Fruit fly (Drosophila melanogaster): ENCODE data around the gene Fuca.
A peak's percentile ranks its signal among the peaks of the same experiment; 100 is the strongest.

Fuca gene

dm6 chr3L:11561946-11562760 lies 39.6 kb upstream of the Fuca start, which contains the start of the genes CG7394 and Mob2 (continued):
- TF ChIP-seq CG13123 (GFP tag; optimal IDR thresholded peaks at IDR 0.05): peak; percentile 88
- peak; percentile 87 for TF ChIP-seq CG10209 (GFP tag; optimal IDR thresholded peaks at IDR 0.05)
- no peak for TF ChIP-seq HLHmδ (GFP tag; optimal IDR thresholded peaks at IDR 0.05)
- no peak for TF ChIP-seq run (tag; optimal IDR thresholded peaks at IDR 0.05)
- TF ChIP-seq emc (GFP tag; optimal IDR thresholded peaks at IDR 0.05): peak; percentile 65
- peak; percentile 84 for TF ChIP-seq CG12744 (GFP tag; optimal IDR thresholded peaks at IDR 0.05)
- peak; percentile 81 for TF ChIP-seq CG18476 (GFP tag; optimal IDR thresholded peaks at IDR 0.05)
- TF ChIP-seq caup (GFP tag; optimal IDR thresholded peaks at IDR 0.05; ENCODE audit: severe bottlenecking): peak; percentile 83
- TF ChIP-seq Nf-YB (GFP tag; optimal IDR thresholded peaks at IDR 0.05): peak; percentile 73
- peak; percentile 74 for TF ChIP-seq CG17568 (GFP tag; optimal IDR thresholded peaks at IDR 0.05)
- TF ChIP-seq z (GFP tag; IDR thresholded peaks at IDR 0.05): peak; percentile 62; the same call in 2 of the 3 replicates
- TF ChIP-seq btn (GFP tag; optimal IDR thresholded peaks at IDR 0.05): peak; percentile 67
- peak; percentile 64 for TF ChIP-seq YL-1 (GFP tag; optimal IDR thresholded peaks at IDR 0.05)
- peak; percentile 90 for TF ChIP-seq CG7372 (GFP tag; IDR thresholded peaks at IDR 0.05)
- peak; percentile 53; the same call in 1 of the 3 replicates for TF ChIP-seq CG7963 (GFP tag; IDR thresholded peaks at IDR 0.05; ENCODE audit: partially characterized antibody)
- peak; percentile 87 for TF ChIP-seq CG4854 (GFP tag; optimal IDR thresholded peaks at IDR 0.05)
- TF ChIP-seq bowl (GFP tag; IDR thresholded peaks at IDR 0.05): peak; percentile 80
- TF ChIP-seq MBD-R2 (GFP tag; IDR thresholded peaks at IDR 0.05): peak; percentile 81
- peak; percentile 81 for TF ChIP-seq Dek (tag; optimal IDR thresholded peaks at IDR 0.05)
- TF ChIP-seq cas (GFP tag; IDR thresholded peaks at IDR 0.05): peak; percentile 68
- peak; percentile 59 for TF ChIP-seq da (GFP tag; optimal IDR thresholded peaks at IDR 0.05)
- peak; percentile 70 for TF ChIP-seq CG8765 (GFP tag; IDR thresholded peaks at IDR 0.05)
- no peak for TF ChIP-seq ftz-f1 (GFP tag; optimal IDR thresholded peaks at IDR 0.05)
- peak; percentile 82 for TF ChIP-seq CG1024 (GFP tag; IDR thresholded peaks at IDR 0.05)
- TF ChIP-seq hth (optimal IDR thresholded peaks at IDR 0.05): no peak
- peak; percentile 71 for TF ChIP-seq CG33557 (GFP tag; optimal IDR thresholded peaks at IDR 0.05)
- peak; percentile 80 for TF ChIP-seq gro (GFP tag; optimal IDR thresholded peaks at IDR 0.05)
- peak; percentile 51; the same call in 1 of the 3 replicates for TF ChIP-seq sr (GFP tag; IDR thresholded peaks at IDR 0.05)
- TF ChIP-seq hb (GFP tag; IDR thresholded peaks at IDR 0.05; ENCODE audit: partially characterized antibody): peak; percentile 60; the same call in 2 of the 3 replicates
- TF ChIP-seq kni (GFP tag; optimal IDR thresholded peaks at IDR 0.05): peak; percentile 20
- peak; percentile 82 for TF ChIP-seq cato (GFP tag; optimal IDR thresholded peaks at IDR 0.05; ENCODE audit: borderline replicate concordance)
- TF ChIP-seq br (optimal IDR thresholded peaks at IDR 0.05): no peak
- peak; percentile 84 for TF ChIP-seq CG6272 (GFP tag; IDR thresholded peaks at IDR 0.05)
- TF ChIP-seq CG10654 (GFP tag; optimal IDR thresholded peaks at IDR 0.05): peak; percentile 90
- peak; percentile 84 for TF ChIP-seq CG31224 (GFP tag; IDR thresholded peaks at IDR 0.05)
- peak; percentile 64 for TF ChIP-seq Side (GFP tag; optimal IDR thresholded peaks at IDR 0.05)
- TF ChIP-seq CG13624 (GFP tag; optimal IDR thresholded peaks at IDR 0.05): peak; percentile 81
- peak in 2 of 3 experiments; percentile 14 to 83 for TF ChIP-seq Stat92E (GFP tag; optimal IDR thresholded peaks at IDR 0.05)
- peak; percentile 58 for TF ChIP-seq CG9876 (GFP tag; optimal IDR thresholded peaks at IDR 0.05)
- peak; percentile 90 for TF ChIP-seq CG16779 (GFP tag; IDR thresholded peaks at IDR 0.05)
- TF ChIP-seq insv (GFP tag; optimal IDR thresholded peaks at IDR 0.05): peak in 1 of 2 experiments; percentile 64
- TF ChIP-seq gem (tag; optimal IDR thresholded peaks at IDR 0.05): peak; percentile 94
- peak; percentile 90 for TF ChIP-seq bcd (GFP tag; optimal IDR thresholded peaks at IDR 0.05)
- TF ChIP-seq CG11398 (GFP tag; optimal IDR thresholded peaks at IDR 0.05): no peak
- TF ChIP-seq Gsc (GFP tag; IDR thresholded peaks at IDR 0.05): no peak; the same call in 1 of the 2 replicates
- TF ChIP-seq toy (GFP tag; IDR thresholded peaks at IDR 0.05): peak; percentile 87
- peak; percentile 86 for TF ChIP-seq CG6791 (GFP tag; IDR thresholded peaks at IDR 0.05; ENCODE audit: partially characterized antibody)
- TF ChIP-seq Dll (GFP tag; IDR thresholded peaks at IDR 0.05; ENCODE audit: partially characterized antibody): peak; percentile 94
- TF ChIP-seq Six4 (GFP tag; optimal IDR thresholded peaks at IDR 0.05): peak; percentile 90
